Worm (Caenorhabditis elegans): Measurements from ENCODE around the gene M02E1.4.
A peak's percentile ranks its signal among the peaks of the same experiment; 100 is the strongest.

Gene M02E1.4

ce11 chrX:353134-353669 lies 40.1 kb downstream of the M02E1.4 start, which contains the start of gene sor-3 (continued):
- peak; percentile 67 to 94 for TF ChIP-seq daf-16 (GFP tag; optimal IDR thresholded peaks at IDR 0.05)
- peak; percentile 43 for TF ChIP-seq daf-16 (tag; optimal IDR thresholded peaks at IDR 0.05)
- peak; percentile 58 for TF ChIP-seq zfp-2 (tag; optimal IDR thresholded peaks at IDR 0.05)
- peak; percentile 43 for TF ChIP-seq ces-1 (GFP tag; optimal IDR thresholded peaks at IDR 0.05)
- TF ChIP-seq nhr-28 (tag; optimal IDR thresholded peaks at IDR 0.05): peak; percentile 85
- TF ChIP-seq lin-38 (GFP tag; IDR thresholded peaks at IDR 0.05): peak; percentile 81; the same call in 1 of the 2 replicates
- TF ChIP-seq tag-97 (GFP tag; IDR thresholded peaks at IDR 0.05): no peak
- TF ChIP-seq lim-7 (GFP tag; IDR thresholded peaks at IDR 0.05): peak; percentile 92
- no peak for TF ChIP-seq rbr-2 (tag; optimal IDR thresholded peaks at IDR 0.05)
- TF ChIP-seq T20F7.1 (GFP tag; optimal IDR thresholded peaks at IDR 0.05): peak; percentile 89
- peak; percentile 91 for TF ChIP-seq arid-1 (GFP tag; conservative IDR thresholded peaks at IDR 0.05)
- peak; percentile 65 for TF ChIP-seq hlh-30 (tag; optimal IDR thresholded peaks at IDR 0.05; ENCODE audit: insufficient read depth)
- peak; percentile 88 for TF ChIP-seq D1046.2 (GFP tag; IDR thresholded peaks at IDR 0.05)
- TF ChIP-seq nhr-102 (tag; optimal IDR thresholded peaks at IDR 0.05): no peak
- peak; percentile 42 for TF ChIP-seq jun-1 (tag; optimal IDR thresholded peaks at IDR 0.05)
- TF ChIP-seq R02D3.7 (tag; optimal IDR thresholded peaks at IDR 0.05): no peak
- TF ChIP-seq F26F4.8 (GFP tag; conservative IDR thresholded peaks at IDR 0.05): peak; percentile 91
- TF ChIP-seq ceh-32 (tag; optimal IDR thresholded peaks at IDR 0.05; ENCODE audit: poor library complexity): peak; percentile 62
- TF ChIP-seq nhr-76 (tag; optimal IDR thresholded peaks at IDR 0.05): no peak
- TF ChIP-seq ceh-44 (GFP tag; IDR thresholded peaks at IDR 0.05): peak; percentile 80
- TF ChIP-seq nhr-11 (tag; optimal IDR thresholded peaks at IDR 0.05): peak; percentile 72
- TF ChIP-seq ceh-82 (tag; optimal IDR thresholded peaks at IDR 0.05): no peak
- peak; percentile 76 for TF ChIP-seq mxl-2 (GFP tag; conservative IDR thresholded peaks at IDR 0.05)
- TF ChIP-seq lir-3 (tag; optimal IDR thresholded peaks at IDR 0.05): peak; percentile 86
- TF ChIP-seq T26A8.4 (GFP tag; IDR thresholded peaks at IDR 0.05): peak; percentile 86
- no peak for TF ChIP-seq egl-27 (tag; optimal IDR thresholded peaks at IDR 0.05)
- TF ChIP-seq ceh-20 (GFP tag; IDR thresholded peaks at IDR 0.05): peak; percentile 74
- peak; percentile 95 for TF ChIP-seq mep-1 (tag; optimal IDR thresholded peaks at IDR 0.05)
- TF ChIP-seq pqm-1 (tag; optimal IDR thresholded peaks at IDR 0.05): no peak
- 0 out of 2 replicates have a peak, but pooled peaks have one; percentile 9 for TF ChIP-seq mdt-29 (GFP tag; IDR thresholded peaks at IDR 0.05)
- peak; percentile 62 for TF ChIP-seq lin-29 (GFP tag; IDR thresholded peaks at IDR 0.05)
- peak; percentile 79; the same call in 1 of the 2 replicates for TF ChIP-seq dmd-9 (GFP tag; IDR thresholded peaks at IDR 0.05)
- TF ChIP-seq nhr-237 (tag; optimal IDR thresholded peaks at IDR 0.05): no peak
- no peak for TF ChIP-seq set-16 (GFP tag; IDR thresholded peaks at IDR 0.05)
- peak; percentile 93 for TF ChIP-seq aha-1 (tag)
- no peak for TF ChIP-seq ceh-28 (tag; optimal IDR thresholded peaks at IDR 0.05)

ce11 chrX:357792-358191 lies 44.7 kb downstream of the M02E1.4 start, which contains the start of gene C04E7.1:
Gene C04E7.1, plus strand, starts transcription at chrX:358092.
- no peak for TF ChIP-seq F26F4.8 (GFP tag; conservative IDR thresholded peaks at IDR 0.05)
- no peak for TF ChIP-seq mxl-3 (GFP tag; optimal IDR thresholded peaks at IDR 0.05)
- no peak for TF ChIP-seq hif-1 (tag; optimal IDR thresholded peaks at IDR 0.05)
- no peak for TF ChIP-seq R02D3.7 (tag; optimal IDR thresholded peaks at IDR 0.05)
- TF ChIP-seq zip-11 (GFP tag; IDR thresholded peaks at IDR 0.05): no peak
- no peak for TF ChIP-seq ceh-44 (GFP tag; IDR thresholded peaks at IDR 0.05)
- no peak for TF ChIP-seq set-16 (GFP tag; IDR thresholded peaks at IDR 0.05)
- no peak for TF ChIP-seq nhr-76 (tag; optimal IDR thresholded peaks at IDR 0.05)
- TF ChIP-seq zag-1 (tag; optimal IDR thresholded peaks at IDR 0.05): no peak
- TF ChIP-seq ztf-7 (tag; optimal IDR thresholded peaks at IDR 0.05): no peak
- no peak for TF ChIP-seq egl-27 (tag; optimal IDR thresholded peaks at IDR 0.05)
- TF ChIP-seq Y75B8A.6 (GFP tag; IDR thresholded peaks at IDR 0.05): no peak
- no peak for TF ChIP-seq nhr-41 (GFP tag; IDR thresholded peaks at IDR 0.05)
- no peak for TF ChIP-seq lin-38 (GFP tag; IDR thresholded peaks at IDR 0.05)
- TF ChIP-seq skn-1 (tag; optimal IDR thresholded peaks at IDR 0.05): no peak

All from whole organism, L4 larva.